Worm (Caenorhabditis elegans): ENCODE results near the gene str-171.

The str-171 gene

DNA sequence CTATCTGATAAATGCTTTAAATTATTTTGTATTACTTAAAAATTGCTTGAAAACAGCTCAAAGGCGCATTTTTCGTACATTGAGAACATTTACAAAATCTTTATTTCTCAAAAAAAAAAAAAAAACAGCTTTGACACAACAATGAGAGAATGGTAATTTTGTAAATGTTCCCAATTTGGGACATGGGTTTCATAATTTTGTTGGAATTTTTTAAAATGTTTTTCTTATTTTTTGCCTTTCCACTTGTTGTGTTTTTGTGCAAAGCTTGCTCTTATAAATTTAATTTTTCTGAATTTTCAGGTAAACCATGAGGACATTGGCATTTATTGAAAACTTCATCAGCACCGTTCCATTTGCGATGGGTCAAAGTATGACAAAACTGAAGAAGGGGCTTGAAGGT lies 20.7 kb downstream of the str-171 start, which contains the start of gene T01G5.7:
TSS of gene T01G5.7 (plus strand) at position 301 of the 400 bp plus-strand sequence.
- no peak for TF ChIP-seq mxl-1 (tag; optimal IDR thresholded peaks at IDR 0.05)
- TF ChIP-seq Y53F4B.3 (GFP tag; IDR thresholded peaks at IDR 0.05) = no peak
- TF ChIP-seq sdz-38 (tag; optimal IDR thresholded peaks at IDR 0.05) = no peak
- TF ChIP-seq Y79H2A.3 (GFP tag; conservative IDR thresholded peaks at IDR 0.05) = no peak
- TF ChIP-seq madf-3 (GFP tag; IDR thresholded peaks at IDR 0.05) = no peak
- TF ChIP-seq K12H6.12 (tag; optimal IDR thresholded peaks at IDR 0.05) = no peak
- no peak for TF ChIP-seq egl-18 (GFP tag; IDR thresholded peaks at IDR 0.05)
- no peak for TF ChIP-seq Y67H2A.10 (GFP tag; conservative IDR thresholded peaks at IDR 0.05)
- no peak for TF ChIP-seq ccch-3 (GFP tag; optimal IDR thresholded peaks at IDR 0.05)
- TF ChIP-seq hmg-20 (GFP tag; IDR thresholded peaks at IDR 0.05) = no peak
- no peak for TF ChIP-seq hmg-1.2 (GFP tag; IDR thresholded peaks at IDR 0.05)
- no peak for TF ChIP-seq mel-28 (tag; optimal IDR thresholded peaks at IDR 0.05; ENCODE audit: borderline replicate concordance)
- TF ChIP-seq atf-7 (tag; optimal IDR thresholded peaks at IDR 0.05) = no peak
- no peak for TF ChIP-seq F10E7.11 (tag; optimal IDR thresholded peaks at IDR 0.05)
- no peak for TF ChIP-seq rcor-1 (GFP tag; IDR thresholded peaks at IDR 0.05)

ce11 chrV:15109260-15109659 lies 23.1 kb downstream of the str-171 start, which contains the start of gene Y75B12A.2:
TSS of gene Y75B12A.2 (plus strand) at chrV:15109560.
- TF ChIP-seq F37B4.10 (GFP tag; IDR thresholded peaks at IDR 0.05) = no peak
- TF ChIP-seq atf-7 (tag; optimal IDR thresholded peaks at IDR 0.05) = no peak

DNA sequence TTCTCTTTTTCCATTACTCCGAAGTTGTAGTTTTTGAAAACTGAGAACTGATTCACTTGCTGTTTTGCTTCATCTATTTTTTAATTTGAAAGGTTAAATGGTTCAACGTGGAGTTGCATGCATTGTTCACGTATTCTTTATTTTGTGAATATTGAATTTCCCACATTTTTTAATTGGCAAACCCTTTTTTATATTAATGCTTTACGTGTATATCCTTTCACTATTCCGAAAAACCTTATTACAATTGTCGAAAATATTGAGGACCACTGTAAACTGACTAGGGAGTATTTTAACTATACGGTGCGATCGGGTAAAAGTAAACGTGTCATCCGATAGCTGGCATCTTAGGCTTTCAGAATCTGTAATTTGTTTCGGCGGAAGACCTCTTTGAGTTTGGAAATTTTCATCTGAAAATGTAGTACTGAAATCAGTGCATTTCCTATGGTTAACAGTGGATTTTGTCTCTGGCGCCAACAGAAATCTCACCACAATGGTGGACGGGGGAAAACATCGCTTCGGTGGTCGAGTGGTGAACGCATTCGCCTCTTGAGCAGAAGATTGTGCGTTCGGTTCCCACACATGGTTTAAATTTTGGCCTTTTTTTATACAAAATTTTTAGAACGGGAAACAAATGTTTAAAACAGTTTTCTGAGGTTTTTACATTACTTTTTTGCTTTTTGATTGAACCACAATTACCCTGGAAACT lies 26.3 kb downstream of the str-171 start, which contains the start of gene C01G10.14:
TSS of gene C01G10.14 (minus strand) at position 51 of the 706 bp plus-strand sequence.
- TF ChIP-seq tbp1 (GFP tag; optimal IDR thresholded peaks at IDR 0.05) = peak; percentile 82
- peak; percentile 58 for TF ChIP-seq B0261.1 (tag; optimal IDR thresholded peaks at IDR 0.05)
- peak; percentile 73; the same call in 1 of the 2 replicates for TF ChIP-seq hmg-1.2 (GFP tag; IDR thresholded peaks at IDR 0.05)
- TF ChIP-seq ztf-25 (GFP tag; IDR thresholded peaks at IDR 0.05) = peak; percentile 50; the same call in 1 of the 2 replicates
- TF ChIP-seq lin-26 (GFP tag; IDR thresholded peaks at IDR 0.05) = peak; percentile 55; the same call in 1 of the 2 replicates
- peak; percentile 36; the same call in 1 of the 2 replicates for TF ChIP-seq nfyb-1 (GFP tag; IDR thresholded peaks at IDR 0.05)

ce11 chrV:15099447-15099846 lies 32.9 kb downstream of the str-171 start, which contains the start of gene C01G10.1:
TSS of gene C01G10.1 (plus strand) at chrV:15099747.
- TF ChIP-seq egrh-3 (GFP tag; IDR thresholded peaks at IDR 0.05) (no peak), Y67H2A.10 (GFP tag; conservative IDR thresholded peaks at IDR 0.05) (no peak), madf-6 (GFP tag; IDR thresholded peaks at IDR 0.05) (no peak), F22D6.2 (tag; optimal IDR thresholded peaks at IDR 0.05) (no peak), cebp-1 (GFP tag; IDR thresholded peaks at IDR 0.05) (no peak), cebp-1 (tag; optimal IDR thresholded peaks at IDR 0.05) (no peak), B0336.3 (GFP tag; IDR thresholded peaks at IDR 0.05) (no peak), C17E4.6 (GFP tag; IDR thresholded peaks at IDR 0.05) (no peak), rec-8 (tag; optimal IDR thresholded peaks at IDR 0.05) (no peak), sdz-38 (tag; optimal IDR thresholded peaks at IDR 0.05) (no peak), C06A6.2 (GFP tag; conservative IDR thresholded peaks at IDR 0.05) (no peak), egl-18 (GFP tag; IDR thresholded peaks at IDR 0.05) (no peak), hmg-1.2 (GFP tag; IDR thresholded peaks at IDR 0.05) (no peak), mcd-1 (GFP tag; IDR thresholded peaks at IDR 0.05) (no peak), nhr-80 (tag; optimal IDR thresholded peaks at IDR 0.05) (no peak), unc-62 (GFP tag; optimal IDR thresholded peaks at IDR 0.05) (no peak), dpff-1 (tag; optimal IDR thresholded peaks at IDR 0.05) (no peak), B0261.1 (tag; optimal IDR thresholded peaks at IDR 0.05) (no peak)

Data from whole organism, young adult.